Worm (Caenorhabditis elegans): ENCODE data around the gene T26C12.3.

The T26C12.3 gene

DNA sequence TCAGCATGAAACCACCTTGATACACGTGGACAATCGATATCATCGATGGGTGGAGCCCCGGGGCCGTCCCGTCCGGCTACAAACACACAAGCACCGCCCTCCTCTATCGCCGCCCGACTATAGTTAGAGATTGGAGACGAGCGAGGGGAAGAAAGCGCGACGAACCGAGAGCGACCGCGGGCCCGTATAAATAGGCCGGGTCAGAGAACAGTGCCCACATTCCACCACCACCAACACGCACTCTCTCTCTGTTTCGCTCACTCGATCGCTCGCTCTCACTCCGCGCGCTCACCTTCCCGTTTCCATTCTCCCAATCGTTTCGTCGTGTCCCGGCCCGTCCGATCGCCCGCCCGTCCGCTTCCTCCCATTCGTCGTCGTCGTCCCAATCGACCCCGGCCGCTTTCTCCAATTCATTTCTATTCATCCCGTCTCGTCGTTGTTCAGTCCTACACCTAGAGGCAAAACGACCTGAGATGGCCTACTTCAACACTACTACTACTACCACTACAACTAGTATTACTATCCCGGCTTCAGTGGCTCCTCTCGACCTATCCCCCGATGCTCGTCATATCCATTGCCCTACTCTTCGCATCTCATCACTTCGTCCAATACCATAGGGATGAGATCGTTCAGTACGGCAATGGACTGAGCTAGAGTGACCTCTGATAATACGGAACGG, 40.4 kb downstream of the T26C12.3 start (continued):
- TF ChIP-seq elt-2 (tag; optimal IDR thresholded peaks at IDR 0.05), result peak; percentile 49
- TF ChIP-seq ztf-11 (tag; optimal IDR thresholded peaks at IDR 0.05), result peak in 1 of 2 experiments; percentile 16
- TF ChIP-seq lsy-2 (tag; optimal IDR thresholded peaks at IDR 0.05), result peak; percentile 26 to 42
- TF ChIP-seq C34B4.2 (tag; optimal IDR thresholded peaks at IDR 0.05), result no peak
- peak; percentile 67 for TF ChIP-seq rnt-1 (tag; optimal IDR thresholded peaks at IDR 0.05)
- peak; percentile 19 for TF ChIP-seq dsc-1 (tag; optimal IDR thresholded peaks at IDR 0.05)
- no peak for TF ChIP-seq aly-2 (tag; optimal IDR thresholded peaks at IDR 0.05)
- TF ChIP-seq ama-1 (optimal IDR thresholded peaks at IDR 0.05), result peak; percentile 75
- peak; percentile 74 for TF ChIP-seq nhr-90 (tag; optimal IDR thresholded peaks at IDR 0.05; ENCODE audit: poor library complexity)
- peak in 2 of 6 experiments; percentile 55 to 57 for TF ChIP-seq elt-3 (tag; optimal IDR thresholded peaks at IDR 0.05)
- TF ChIP-seq ztf-4 (tag; optimal IDR thresholded peaks at IDR 0.05), result peak; percentile 25
- peak; percentile 79 for TF ChIP-seq nhr-71 (tag; optimal IDR thresholded peaks at IDR 0.05)
- peak; percentile 35 for TF ChIP-seq C16A3.4 (tag; optimal IDR thresholded peaks at IDR 0.05)
- TF ChIP-seq lin-35 (GFP tag; optimal IDR thresholded peaks at IDR 0.05), result peak; percentile 35 to 63
- TF ChIP-seq tlp-1 (tag; optimal IDR thresholded peaks at IDR 0.05), result no peak
- TF ChIP-seq pax-3 (tag; optimal IDR thresholded peaks at IDR 0.05), result no peak
- TF ChIP-seq mdl-1 (tag; optimal IDR thresholded peaks at IDR 0.05), result peak in 1 of 2 experiments; percentile 80
- TF ChIP-seq hpl-2 (GFP tag; optimal IDR thresholded peaks at IDR 0.05), result no peak
- TF ChIP-seq lin-13 (GFP tag; optimal IDR thresholded peaks at IDR 0.05), result peak; percentile 33
- TF ChIP-seq fos-1 (tag; optimal IDR thresholded peaks at IDR 0.05), result no peak
- peak; percentile 91 for TF ChIP-seq nhr-85 (tag)
- TF ChIP-seq nhr-47 (tag; optimal IDR thresholded peaks at IDR 0.05), result peak; percentile 72
- no peak for TF ChIP-seq fkh-4 (tag; optimal IDR thresholded peaks at IDR 0.05; ENCODE audit: borderline replicate concordance)
- TF ChIP-seq irx-1 (tag; optimal IDR thresholded peaks at IDR 0.05), result peak; percentile 28
- peak in 1 of 3 experiments; percentile 7 for TF ChIP-seq ceh-82 (tag; optimal IDR thresholded peaks at IDR 0.05)
- no peak for TF ChIP-seq nhr-84 (tag; optimal IDR thresholded peaks at IDR 0.05)
- no peak for TF ChIP-seq grh-1 (GFP tag; IDR thresholded peaks at IDR 0.05)
- TF ChIP-seq snpc-4 (tag; optimal IDR thresholded peaks at IDR 0.05), result peak; percentile 7
- peak; percentile 65 for TF ChIP-seq sup-37 (GFP tag; optimal IDR thresholded peaks at IDR 0.05)
- peak; percentile 78 for TF ChIP-seq nhr-20 (tag; optimal IDR thresholded peaks at IDR 0.05)
- peak; percentile 69 for TF ChIP-seq nhr-19 (GFP tag; conservative IDR thresholded peaks at IDR 0.05)
- peak; percentile 70 for TF ChIP-seq blmp-1 (tag; optimal IDR thresholded peaks at IDR 0.05)
- peak; percentile 34 to 40 for TF ChIP-seq efl-1 (optimal IDR thresholded peaks at IDR 0.05)
- peak; percentile 32 to 84 for TF ChIP-seq efl-1 (GFP tag; optimal IDR thresholded peaks at IDR 0.05 in 1 of 2)
- TF ChIP-seq lin-14 (GFP tag; optimal IDR thresholded peaks at IDR 0.05), result peak; percentile 85
- TF ChIP-seq jun-1 (tag; optimal IDR thresholded peaks at IDR 0.05), result peak; percentile 29

DNA sequence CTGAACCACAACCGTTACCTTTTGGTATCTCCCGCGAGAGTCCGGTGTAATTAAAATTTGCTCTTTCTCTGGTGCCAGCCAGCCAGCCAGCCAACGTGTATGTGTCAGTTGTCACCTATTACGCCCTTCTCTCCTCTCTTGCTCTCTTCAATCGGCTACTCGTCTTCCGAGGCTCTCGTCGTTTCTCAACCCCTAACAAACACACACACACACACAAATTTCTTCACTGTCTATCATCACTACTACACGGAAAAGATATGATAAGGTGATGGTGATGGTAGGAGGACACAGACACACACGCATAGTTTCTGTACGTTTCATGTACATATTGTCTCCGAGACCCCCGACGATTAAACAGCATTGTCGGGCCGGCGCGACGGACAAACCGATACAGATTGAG, 41.6 kb downstream of the T26C12.3 start:
- TF ChIP-seq nhr-20 (tag; optimal IDR thresholded peaks at IDR 0.05), result peak; percentile 33
- peak; percentile 63 for TF ChIP-seq lin-14 (GFP tag; optimal IDR thresholded peaks at IDR 0.05)
- no peak for TF ChIP-seq efl-1 (optimal IDR thresholded peaks at IDR 0.05)
- TF ChIP-seq efl-1 (GFP tag; optimal IDR thresholded peaks at IDR 0.05 in 1 of 2), result peak in 1 of 2 experiments; percentile 83
- TF ChIP-seq elt-3 (tag; optimal IDR thresholded peaks at IDR 0.05), result peak in 1 of 6 experiments; percentile 25
- peak; percentile 60 for TF ChIP-seq rnt-1 (tag; optimal IDR thresholded peaks at IDR 0.05)
- TF ChIP-seq zip-4 (GFP tag; optimal IDR thresholded peaks at IDR 0.05), result no peak
- peak; percentile 18 for TF ChIP-seq elt-2 (tag; optimal IDR thresholded peaks at IDR 0.05)
- TF ChIP-seq nhr-71 (tag; optimal IDR thresholded peaks at IDR 0.05), result peak; percentile 59
- no peak for TF ChIP-seq pag-3 (tag; optimal IDR thresholded peaks at IDR 0.05; ENCODE audit: borderline replicate concordance, insufficient read depth)
- no peak for TF ChIP-seq ztf-11 (tag; optimal IDR thresholded peaks at IDR 0.05)
- no peak for TF ChIP-seq ceh-82 (tag; optimal IDR thresholded peaks at IDR 0.05)
- no peak for TF ChIP-seq lir-3 (tag; optimal IDR thresholded peaks at IDR 0.05; ENCODE audit: poor library complexity)
- TF ChIP-seq lin-35 (GFP tag; optimal IDR thresholded peaks at IDR 0.05), result peak in 1 of 2 experiments; percentile 9
- peak; percentile 17 for TF ChIP-seq nhr-47 (tag; optimal IDR thresholded peaks at IDR 0.05)
- peak in 1 of 2 experiments; percentile 15 for TF ChIP-seq lsy-2 (tag; optimal IDR thresholded peaks at IDR 0.05)
- TF ChIP-seq mep-1 (tag; optimal IDR thresholded peaks at IDR 0.05), result peak; percentile 34
- peak; percentile 46 for TF ChIP-seq blmp-1 (tag; optimal IDR thresholded peaks at IDR 0.05)
- peak; percentile 39 for TF ChIP-seq nhr-19 (GFP tag; conservative IDR thresholded peaks at IDR 0.05)
- peak; percentile 40 for TF ChIP-seq snu-23 (GFP tag; optimal IDR thresholded peaks at IDR 0.05)
